Fruit fly (Drosophila melanogaster) whole organism, adult: ENCODE results near the gene bcn92.

ENCODE experiments used
- CG14711 ChIP-seq: fragments of 200-800 bp; sonication (Bioruptor generic); optimal IDR thresholded peaks from 2 replicates; lab custom pipeline; 2018; ENCODE audit warnings: missing biosample characterization, mild to moderate bottlenecking, missing genetic modification characterization, moderate library complexity
- CG5204 ChIP-seq: fragments of 200-800 bp; sonication (Bioruptor generic); optimal IDR thresholded peaks from 2 replicates; lab custom pipeline; 2016; ENCODE audit warnings: missing biosample characterization, missing genetic modification characterization
- CG7045 ChIP-seq: fragments of 200-800 bp; sonication (Bioruptor generic); optimal IDR thresholded peaks from 2 replicates; lab custom pipeline; 2017; ENCODE audit warnings: missing biosample characterization, mild to moderate bottlenecking, missing genetic modification characterization
- Clk ChIP-seq: fragments of 200-800 bp; sonication (Bioruptor generic); optimal IDR thresholded peaks from 2 replicates; lab custom pipeline; 2017; ENCODE audit warnings: missing biosample characterization, missing genetic modification characterization
- Hr96 ChIP-seq: fragments of 200-800 bp; sonication (Bioruptor generic); optimal IDR thresholded peaks from 2 replicates; lab custom pipeline; 2016; ENCODE audit warnings: missing biosample characterization, missing genetic modification characterization
- Mnt ChIP-seq: fragments of 200-800 bp; sonication (Bioruptor generic); optimal IDR thresholded peaks from 2 replicates; lab custom pipeline; 2016; ENCODE audit warnings: missing biosample characterization, mild to moderate bottlenecking, missing genetic modification characterization
- kay ChIP-seq: fragments of 200-800 bp; sonication (Bioruptor generic); peaks from one replicate; lab custom pipeline; 2016; ENCODE audit warnings: missing biosample characterization, missing genetic modification characterization, borderline replicate concordance

- TF ChIP-seq kay (no peak), CG7045 (GFP tag; lab: Kevin White, UChicago) (no peak), Hr96 (GFP tag; lab: Kevin White, UChicago) (no peak), CG5204 (GFP tag; lab: Kevin White, UChicago) (peak; percentile 16), Clk (GFP tag; lab: Kevin White, UChicago) (no peak), Mnt (GFP tag; lab: Kevin White, UChicago) (no peak), CG14711 (no peak)
Measured at dm6 chrX:2135868-2136787, 13.3 kb downstream of the bcn92 start.
